Worm (Caenorhabditis elegans) whole organism, early embryonic: Measurements from ENCODE around the gene helq-1.

Experiments
- B0310.2 ChIP-seq: sonication (generic microtip); optimal IDR thresholded peaks from 2 replicates; lab custom pipeline; 2016; ENCODE audit warnings: mild to moderate bottlenecking, missing genetic modification characterization, missing compliant biosample characterization
- aly-1 ChIP-seq: sonication (generic microtip); optimal IDR thresholded peaks from 2 replicates; lab custom pipeline; 2016; ENCODE audit warnings: missing genetic modification characterization, missing compliant biosample characterization
- ama-1 ChIP-seq: fragments of 150-350 bp; optimal IDR thresholded peaks from 2 replicates; lab custom pipeline; 2014
- ceh-13 ChIP-seq: fragments of 200-800 bp; sonication (Bioruptor generic); optimal IDR thresholded peaks from 2 replicates; lab custom pipeline; 2018; ENCODE audit warnings: mild to moderate bottlenecking, missing genetic modification characterization, missing compliant biosample characterization
- flt-1 ChIP-seq: fragments of 200-800 bp; sonication (Bioruptor generic); IDR thresholded peaks from 2 replicates; pipeline ENCODE4 v1.3.6; 2022; ENCODE audit warnings: missing genetic modification characterization, missing compliant biosample characterization
- hmbx-1 ChIP-seq: sonication (generic microtip); optimal IDR thresholded peaks from 2 replicates; lab custom pipeline; 2016; ENCODE audit warnings: mild to moderate bottlenecking, missing genetic modification characterization, missing compliant biosample characterization
- hnd-1 ChIP-seq: sonication (generic microtip); optimal IDR thresholded peaks from 2 replicates; lab custom pipeline; 2016; ENCODE audit warnings: missing genetic modification characterization, missing compliant biosample characterization
- pes-1 ChIP-seq: fragments of 200-800 bp; sonication (Bioruptor generic); IDR thresholded peaks from 2 replicates; pipeline ENCODE4 v1.3.6; 2022; ENCODE audit warnings: missing genetic modification reagents, missing genetic modification characterization, missing compliant biosample characterization
- tra-4 ChIP-seq: sonication (generic microtip); optimal IDR thresholded peaks from 2 replicates; lab custom pipeline; 2017; ENCODE audit warnings: missing genetic modification characterization, missing compliant biosample characterization

ce11 chrIII:634618-635017, 47.7 kb upstream of the helq-1 start, which contains the start of gene fem-2:
- no peak for TF ChIP-seq ama-1
- no peak for TF ChIP-seq pes-1 (GFP tag; lab: Robert Waterston, UW)
- no peak for TF ChIP-seq B0310.2 (tag; lab: Kevin White, UChicago)
- TF ChIP-seq hmbx-1 (tag; lab: Kevin White, UChicago): no peak
- no peak for TF ChIP-seq aly-1 (tag; lab: Kevin White, UChicago)
- no peak for TF ChIP-seq tra-4
- TF ChIP-seq ceh-13: no peak
- no peak for TF ChIP-seq hnd-1 (tag; lab: Kevin White, UChicago)
- TF ChIP-seq flt-1 (GFP tag; lab: Robert Waterston, UW): no peak
